Worm (Caenorhabditis elegans): ENCODE measurements around the gene prde-1.

ce11 chrV:15536320-15536719 is 1.7 kb upstream of the prde-1 start, which contains the start of gene F21A3.4:
- TF ChIP-seq nhr-76 (tag; optimal IDR thresholded peaks at IDR 0.05) (no peak), pqm-1 (tag; optimal IDR thresholded peaks at IDR 0.05) (no peak), aha-1 (tag) (no peak)
